Worm (Caenorhabditis elegans) whole organism, L4/young adult: ENCODE data around the gene F13H8.6.

Experiments used
- W03F9.2 ChIP-seq: fragments of 150-350 bp; optimal IDR thresholded peaks from 2 replicates; lab custom pipeline; 2014; ENCODE audit warnings: missing biosample characterization, missing genetic modification characterization
- him-1 ChIP-seq: sonication (generic microtip); optimal IDR thresholded peaks from 2 replicates; lab custom pipeline; 2016; ENCODE audit warnings: missing genotype, missing genetic modification reagents, missing genetic modification characterization, missing compliant biosample characterization

ce11 chrII:6248503-6248902 is 38.3 kb downstream of the F13H8.6 start:
- no peak for TF ChIP-seq him-1 (tag; lab: Kevin White, UChicago)
- TF ChIP-seq W03F9.2 = no peak
